Fruit fly (Drosophila melanogaster) whole organism, embryonic: ENCODE data around the gene fbl.

Experiments used
- Atf6 ChIP-seq: fragments of 200-800 bp; sonication (Bioruptor generic); IDR thresholded peaks from 2 replicates; pipeline ENCODE4 v1.3.6; 2022; ENCODE audit warnings: missing biosample characterization, missing genetic modification characterization
- Bgb ChIP-seq: fragments of 200-800 bp; sonication (Bioruptor generic); IDR thresholded peaks from 2 replicates; pipeline ENCODE4 v1.3.6; 2022; ENCODE audit warnings: missing biosample characterization, missing genetic modification characterization; ENCODE audit not compliant: partially characterized antibody
- CG13287 ChIP-seq: fragments of 200-800 bp; sonication (Bioruptor generic); IDR thresholded peaks from 2 replicates; pipeline ENCODE4 v1.3.6; 2022; ENCODE audit warnings: missing biosample characterization, missing genetic modification characterization; ENCODE audit not compliant: partially characterized antibody
- CG15479 ChIP-seq: fragments of 200-800 bp; sonication (Bioruptor generic); optimal IDR thresholded peaks from 3 replicates; lab custom pipeline; 2019; ENCODE audit warnings: missing biosample characterization, mild to moderate bottlenecking, missing genetic modification characterization, moderate library complexity
- CG16779 ChIP-seq: fragments of 200-800 bp; sonication (Bioruptor generic); IDR thresholded peaks from 2 replicates; pipeline ENCODE4 v1.3.6; 2022; ENCODE audit warnings: missing biosample characterization, missing genetic modification characterization
- CG18599 ChIP-seq: fragments of 200-800 bp; sonication (Bioruptor generic); optimal IDR thresholded peaks from 3 replicates; lab custom pipeline; 2017; ENCODE audit warnings: missing biosample characterization, missing genetic modification characterization, mild to moderate bottlenecking, moderate library complexity, missing genetic modification reagents
- CG2199 ChIP-seq: fragments of 200-800 bp; sonication (Bioruptor generic); IDR thresholded peaks from 3 replicates; pipeline ENCODE4 v1.3.6; 2022; ENCODE audit warnings: missing biosample characterization, missing genetic modification characterization
- CG3847 ChIP-seq: fragments of 200-800 bp; sonication (Bioruptor generic); IDR thresholded peaks from 2 replicates; pipeline ENCODE4 v1.3.6; 2022; ENCODE audit warnings: missing biosample characterization, missing genetic modification characterization
- CG3995 ChIP-seq: fragments of 200-800 bp; sonication (Bioruptor generic); optimal IDR thresholded peaks from 3 replicates; lab custom pipeline; 2016; ENCODE audit warnings: missing biosample characterization, missing genetic modification characterization
- CG6791 ChIP-seq: fragments of 200-800 bp; sonication (Bioruptor generic); IDR thresholded peaks from 3 replicates; pipeline ENCODE4 v1.3.6; 2022; ENCODE audit warnings: missing biosample characterization, missing genetic modification characterization; ENCODE audit not compliant: partially characterized antibody
- CG7963 ChIP-seq: fragments of 200-800 bp; sonication (Bioruptor generic); IDR thresholded peaks from 3 replicates; pipeline ENCODE4 v1.3.6; 2022; ENCODE audit warnings: missing biosample characterization, missing genetic modification characterization; ENCODE audit not compliant: partially characterized antibody
- CG8478 ChIP-seq: fragments of >200 bp; optimal IDR thresholded peaks from 2 replicates; lab custom pipeline; 2018
- CG9215 ChIP-seq: fragments of 200-800 bp; sonication (Bioruptor generic); IDR thresholded peaks from 2 replicates; pipeline ENCODE4 v1.3.6; 2022; ENCODE audit warnings: missing biosample characterization, missing genetic modification characterization
- D19A ChIP-seq: fragments of 200-800 bp; optimal IDR thresholded peaks from 3 replicates; lab custom pipeline; 2019; ENCODE audit warnings: missing biosample characterization, mild to moderate bottlenecking, missing genetic modification characterization, moderate library complexity
- Dbx ChIP-seq: fragments of 200-800 bp; sonication (Bioruptor generic); IDR thresholded peaks from 3 replicates; pipeline ENCODE4 v1.3.6; 2022; ENCODE audit warnings: missing biosample characterization, missing genetic modification characterization
- Drgx ChIP-seq: fragments of 200-800 bp; sonication (Bioruptor generic); IDR thresholded peaks from 2 replicates; pipeline ENCODE4 v1.3.6; 2022; ENCODE audit warnings: missing biosample characterization, missing genetic modification characterization
- GATAe ChIP-seq: fragments of 200-800 bp; sonication (Bioruptor generic); conservative IDR thresholded peaks from 2 replicates; pipeline ENCODE4 v1.3.6; 2022; ENCODE audit warnings: missing biosample characterization, missing genetic modification characterization
- HmgZ ChIP-seq: fragments of 200-800 bp; sonication (Bioruptor generic); optimal IDR thresholded peaks from 2 replicates; lab custom pipeline; 2018; ENCODE audit warnings: missing biosample characterization, mild to moderate bottlenecking, missing genetic modification characterization
- Med ChIP-seq: fragments of 200-800 bp; sonication (Bioruptor generic); peaks from one replicate; lab custom pipeline; 2016; ENCODE audit warnings: missing biosample characterization, missing genetic modification characterization, mild to moderate bottlenecking, inconsistent platforms, moderate library complexity
- Spps ChIP-seq: fragments of 200-800 bp; sonication (Bioruptor generic); optimal IDR thresholded peaks from 2 replicates; lab custom pipeline; 2018; ENCODE audit warnings: missing biosample characterization, mild to moderate bottlenecking, missing genetic modification characterization
- abd-A ChIP-seq: fragments of 200-800 bp; sonication (Bioruptor generic); optimal IDR thresholded peaks from 3 replicates; lab custom pipeline; 2019; ENCODE audit warnings: missing biosample characterization, mild to moderate bottlenecking, missing genetic modification characterization, moderate library complexity
- bab2 ChIP-seq: fragments of 200-800 bp; sonication (Bioruptor generic); optimal IDR thresholded peaks from 2 replicates; lab custom pipeline; 2016; ENCODE audit warnings: missing biosample characterization, missing genetic modification characterization
- bcd ChIP-seq: fragments of 200-800 bp; sonication (Bioruptor generic); optimal IDR thresholded peaks from 2 replicates; lab custom pipeline; 2017; ENCODE audit warnings: missing biosample characterization, mild to moderate bottlenecking, missing genetic modification characterization
- cg ChIP-seq: fragments of 200-800 bp; sonication (Bioruptor generic); optimal IDR thresholded peaks from 3 replicates; lab custom pipeline; 2019; ENCODE audit warnings: missing biosample characterization, mild to moderate bottlenecking, missing genetic modification characterization, moderate library complexity
- chinmo ChIP-seq: fragments of 200-800 bp; sonication (Bioruptor generic); IDR thresholded peaks from 4 replicates; pipeline ENCODE4 v1.3.6; 2022; ENCODE audit warnings: missing biosample characterization, missing genetic modification characterization; ENCODE audit not compliant: partially characterized antibody
- chm ChIP-seq: fragments of 200-800 bp; sonication (Bioruptor generic); IDR thresholded peaks from 2 replicates; pipeline ENCODE4 v1.3.6; 2022; ENCODE audit warnings: missing biosample characterization, missing genetic modification characterization
- ci ChIP-seq: fragments of 200-800 bp; sonication (Bioruptor generic); IDR thresholded peaks from 3 replicates; pipeline ENCODE4 v1.3.6; 2022; ENCODE audit warnings: missing biosample characterization, missing genetic modification characterization
- crol ChIP-seq: fragments of 200-800 bp; sonication (Bioruptor generic); IDR thresholded peaks from 2 replicates; pipeline ENCODE4 v1.3.6; 2022; ENCODE audit warnings: missing biosample characterization, missing genetic modification characterization
- crp ChIP-seq, 2 experiments: fragments of 200-800 bp; sonication (Bioruptor generic); optimal IDR thresholded peaks; 2 replicates in 1 of 2; 3 replicates in 1 of 2; lab custom pipeline; 2017; ENCODE audit warnings: missing biosample characterization in 2 of 2, missing genetic modification characterization in 2 of 2, mild to moderate bottlenecking in 1 of 2, moderate library complexity in 1 of 2
- dati ChIP-seq: fragments of 200-800 bp; sonication (Bioruptor generic); IDR thresholded peaks from 2 replicates; pipeline ENCODE4 v1.3.6; 2022; ENCODE audit warnings: missing biosample characterization, missing genetic modification characterization
- disco-r ChIP-seq: fragments of 200-800 bp; sonication (Bioruptor generic); optimal IDR thresholded peaks from 2 replicates; lab custom pipeline; 2016; ENCODE audit warnings: missing biosample characterization, missing genetic modification characterization
- dysf ChIP-seq: fragments of 200-800 bp; sonication (Bioruptor generic); IDR thresholded peaks from 3 replicates; pipeline ENCODE4 v1.3.6; 2022; ENCODE audit warnings: missing biosample characterization, missing genetic modification characterization
- exex ChIP-seq: fragments of 200-800 bp; sonication (Bioruptor generic); optimal IDR thresholded peaks from 4 replicates; lab custom pipeline; 2018; ENCODE audit warnings: missing biosample characterization, mild to moderate bottlenecking, missing genetic modification characterization, moderate library complexity
- gce ChIP-seq: fragments of 200-800 bp; sonication (Bioruptor generic); IDR thresholded peaks from 3 replicates; pipeline ENCODE4 v1.3.6; 2022; ENCODE audit warnings: missing biosample characterization, missing genetic modification characterization
- gem ChIP-seq: fragments of 200-800 bp; sonication (Bioruptor generic); optimal IDR thresholded peaks from 2 replicates; lab custom pipeline; 2019; ENCODE audit warnings: missing biosample characterization, mild to moderate bottlenecking, missing genetic modification characterization, moderate library complexity
- nau ChIP-seq: fragments of 200-800 bp; sonication (Bioruptor generic); optimal IDR thresholded peaks from 3 replicates; lab custom pipeline; 2017; ENCODE audit warnings: missing biosample characterization, mild to moderate bottlenecking, missing genetic modification characterization, missing genetic modification reagents
- nerfin-1 ChIP-seq: fragments of 200-800 bp; sonication (Bioruptor generic); optimal IDR thresholded peaks from 3 replicates; lab custom pipeline; 2019; ENCODE audit warnings: missing biosample characterization, mild to moderate bottlenecking, missing genetic modification characterization, moderate library complexity
- nom ChIP-seq: fragments of 200-800 bp; sonication (Bioruptor generic); optimal IDR thresholded peaks from 2 replicates; lab custom pipeline; 2017; ENCODE audit warnings: missing biosample characterization, missing genetic modification characterization, mild to moderate bottlenecking, moderate library complexity, missing genetic modification reagents
- onecut ChIP-seq: fragments of 200-800 bp; sonication (Bioruptor generic); IDR thresholded peaks from 2 replicates; pipeline ENCODE4 v1.3.6; 2022; ENCODE audit warnings: missing biosample characterization, missing genetic modification characterization
- pnt ChIP-seq: fragments of 200-800 bp; sonication (Bioruptor generic); optimal IDR thresholded peaks from 3 replicates; lab custom pipeline; 2016; ENCODE audit warnings: missing biosample characterization, missing genetic modification characterization
- sd ChIP-seq: fragments of 200-800 bp; sonication (Bioruptor generic); optimal IDR thresholded peaks from 3 replicates; lab custom pipeline; 2018; ENCODE audit warnings: missing biosample characterization, mild to moderate bottlenecking, missing genetic modification characterization, moderate library complexity
- sens ChIP-seq: fragments of 200-800 bp; sonication (Bioruptor generic); peaks from one replicate; lab custom pipeline; 2016; ENCODE audit warnings: missing biosample characterization, missing genetic modification characterization
- sens-2 ChIP-seq: fragments of 200-800 bp; sonication (Bioruptor generic); IDR thresholded peaks from 2 replicates; pipeline ENCODE4 v1.3.6; 2022; ENCODE audit warnings: missing biosample characterization, missing genetic modification characterization
- unc-4 ChIP-seq: fragments of 200-800 bp; sonication (Bioruptor generic); IDR thresholded peaks from 2 replicates; pipeline ENCODE4 v1.3.6; 2022; ENCODE audit warnings: missing biosample characterization, missing genetic modification characterization; ENCODE audit not compliant: partially characterized antibody
- vvl ChIP-seq: fragments of 200-800 bp; sonication (Bioruptor generic); IDR thresholded peaks from 2 replicates; pipeline ENCODE4 v1.3.6; 2022; ENCODE audit warnings: missing biosample characterization, missing genetic modification characterization
- z ChIP-seq: fragments of 200-800 bp; sonication (Bioruptor generic); IDR thresholded peaks from 3 replicates; pipeline ENCODE4 v1.3.6; 2022; ENCODE audit warnings: missing biosample characterization, missing genetic modification characterization

Gene fbl

DNA sequence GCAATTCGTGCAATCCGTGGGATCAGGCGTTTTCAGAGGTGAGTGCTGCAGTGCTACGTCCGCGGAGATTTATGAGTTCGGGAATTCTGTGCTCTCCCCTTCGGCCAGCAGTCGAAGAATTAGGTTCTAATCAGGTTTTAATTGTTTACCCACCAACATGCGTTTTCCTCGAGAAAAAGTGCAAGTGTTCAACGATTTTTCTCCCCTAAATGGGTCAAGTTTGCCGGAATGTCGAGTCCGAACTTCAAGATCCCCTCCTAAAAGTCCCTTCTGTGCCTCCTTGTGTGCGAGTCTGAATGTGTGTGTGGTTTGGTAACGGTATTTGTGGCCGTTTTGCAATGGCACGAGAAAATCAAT, 7.7 kb upstream of the fbl start:
- peak; percentile 45 for TF ChIP-seq nerfin-1
- no peak for TF ChIP-seq nom (GFP tag; lab: Kevin White, UChicago)
- no peak for TF ChIP-seq CG8478 (lab: Kevin White, UChicago)
- peak; percentile 73 for TF ChIP-seq onecut (GFP tag; lab: Robert Waterston, UW)
- TF ChIP-seq cg (GFP tag; lab: Kevin White, UChicago): peak; percentile 5

DNA sequence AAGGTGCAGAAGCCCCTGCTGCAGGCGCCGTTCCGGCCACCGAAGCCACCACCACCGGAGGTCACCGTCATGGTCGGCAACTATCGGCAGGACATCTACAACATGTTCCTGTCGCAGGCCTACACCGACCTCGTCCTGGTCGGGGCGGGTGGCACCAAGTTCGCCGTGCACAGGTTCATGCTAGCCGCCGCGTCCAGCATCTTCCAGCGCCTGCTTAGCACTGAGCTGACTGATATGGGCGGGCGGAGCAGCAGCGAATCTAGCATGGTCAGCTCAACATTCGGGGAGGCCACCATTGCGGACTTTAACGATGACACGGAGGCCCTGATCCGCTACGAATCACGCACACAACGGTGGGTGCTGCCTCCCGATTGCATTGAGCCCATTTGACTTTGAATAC, 4.7 kb upstream of the fbl start:
- TF ChIP-seq bcd (GFP tag; lab: Kevin White, UChicago): no peak
- TF ChIP-seq CG7963 (GFP tag; lab: Robert Waterston, UW): 0 out of 3 replicates have a peak, but pooled peaks have one; percentile 6
- 0 out of 3 replicates have a peak, but pooled peaks have one; percentile 26 for TF ChIP-seq z
- no peak for TF ChIP-seq Bgb (GFP tag; lab: Robert Waterston, UW)
- TF ChIP-seq HmgZ: no peak
- peak; percentile 52 for TF ChIP-seq Med
- TF ChIP-seq CG13287 (GFP tag; lab: Robert Waterston, UW): no peak
- TF ChIP-seq CG6791 (GFP tag; lab: Robert Waterston, UW): 0 out of 3 replicates have a peak, but pooled peaks have one; percentile 11
- TF ChIP-seq CG8478 (lab: Kevin White, UChicago): peak; percentile 55

DNA sequence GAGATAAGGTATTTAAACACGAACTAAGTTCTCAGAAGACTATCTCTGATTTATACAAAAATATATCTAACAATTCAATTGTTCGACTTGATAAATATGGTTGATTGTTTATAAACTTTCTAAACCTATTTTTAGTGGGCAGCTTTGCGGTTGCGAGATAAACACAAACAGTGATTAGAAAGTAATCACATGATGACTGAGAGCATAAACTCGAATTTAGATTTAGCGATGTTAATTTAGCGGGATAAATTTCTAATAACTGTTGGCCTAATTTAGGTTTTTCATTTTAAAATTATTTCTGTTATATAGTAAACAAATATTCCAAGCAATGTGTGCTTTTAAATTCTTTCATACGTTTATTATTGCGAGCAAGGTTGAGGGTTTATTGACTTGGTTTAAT, 777 bp downstream of the fbl start:
- no peak for TF ChIP-seq disco-r (GFP tag; lab: Kevin White, UChicago)
- TF ChIP-seq nau: no peak
- TF ChIP-seq sens (GFP tag; lab: Kevin White, UChicago): peak; percentile 61

DNA sequence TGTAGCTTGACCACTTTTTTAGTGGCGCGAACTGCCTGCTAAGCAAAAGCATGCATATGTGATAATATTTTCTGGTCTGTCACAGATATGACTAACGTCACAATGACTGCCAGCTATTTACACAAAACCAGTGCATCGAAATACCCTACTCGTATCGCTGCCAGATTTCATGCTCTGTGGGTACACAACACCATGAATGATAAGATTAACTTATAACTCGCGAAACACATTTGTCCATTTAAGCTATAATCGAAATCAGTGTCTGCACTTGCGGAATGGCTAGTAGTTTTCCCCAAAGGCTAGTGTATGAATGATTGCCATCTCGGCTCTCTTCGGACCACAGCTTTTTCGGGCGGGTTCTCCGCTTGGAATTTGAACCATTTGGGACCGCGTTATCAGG, 1.2 kb downstream of the fbl start:
- TF ChIP-seq dati (GFP tag; lab: Robert Waterston, UW) (no peak), sens-2 (GFP tag; lab: Robert Waterston, UW) (peak; percentile 85), gem (no peak), abd-A (no peak), chinmo (peak; percentile 49; the same call in 2 of the 4 replicates), CG3847 (no peak), CG18599 (GFP tag; lab: Kevin White, UChicago) (peak; percentile 36), chm (GFP tag; lab: Robert Waterston, UW) (0 out of 2 replicates have a peak, but pooled peaks have one; percentile 24), CG16779 (no peak), CG9215 (no peak), crol (GFP tag; lab: Robert Waterston, UW) (no peak), CG2199 (peak; percentile 53; the same call in 1 of the 3 replicates), CG15479 (GFP tag; lab: Kevin White, UChicago) (peak; percentile 81), CG3995 (GFP tag; lab: Kevin White, UChicago) (peak; percentile 8), Drgx (GFP tag; lab: Robert Waterston, UW) (peak; percentile 23; the same call in 1 of the 2 replicates), vvl (GFP tag; lab: Robert Waterston, UW) (no peak), Med (no peak), Dbx (GFP tag; lab: Robert Waterston, UW) (no peak), Atf6 (GFP tag; lab: Robert Waterston, UW) (no peak), bab2 (GFP tag; lab: Kevin White, UChicago) (no peak), GATAe (peak; percentile 58; the same call in 1 of the 2 replicates), unc-4 (GFP tag; lab: Robert Waterston, UW) (no peak), D19A (tag; lab: Kevin White, UChicago) (peak; percentile 47), Spps (tag; lab: Kevin White, UChicago) (no peak), pnt (GFP tag; lab: Kevin White, UChicago) (no peak), ci (GFP tag; lab: Robert Waterston, UW) (peak; percentile 24; the same call in 1 of the 3 replicates), crp (GFP tag; optimal IDR thresholded peaks at IDR 0.05; lab: Kevin White, UChicago) (no peak), sd (tag; lab: Kevin White, UChicago) (peak; percentile 83), exex (tag; lab: Kevin White, UChicago) (peak; percentile 83), dysf (GFP tag; lab: Robert Waterston, UW) (no peak), gce (no peak)
